Worm (Caenorhabditis elegans) whole organism, L3 larva: ENCODE measurements around the gene dct-17.
A peak's percentile ranks its signal among the peaks of the same experiment; 100 is the strongest.

ENCODE experiments used
- ama-1 ChIP-seq: fragments of 150-350 bp; optimal IDR thresholded peaks from 2 replicates; lab custom pipeline; 2018
- ceh-16 ChIP-seq: sonication (generic microtip); optimal IDR thresholded peaks from 2 replicates; lab custom pipeline; 2017; ENCODE audit warnings: missing biosample characterization, missing genetic modification characterization
- daf-12 ChIP-seq: fragments of 150-350 bp; optimal IDR thresholded peaks from 2 replicates; lab custom pipeline; 2014; ENCODE audit warnings: missing biosample characterization, missing genetic modification reagents, missing genetic modification characterization
- egl-27 ChIP-seq: sonication (generic microtip); optimal IDR thresholded peaks from 4 replicates; lab custom pipeline; 2017; ENCODE audit warnings: missing biosample characterization, missing genetic modification reagents, missing genetic modification characterization
- elt-2 ChIP-seq: sonication (generic microtip); optimal IDR thresholded peaks from 2 replicates; lab custom pipeline; 2016; ENCODE audit warnings: missing genetic modification reagents, mild to moderate bottlenecking, missing genetic modification characterization, missing compliant biosample characterization
- jun-1 ChIP-seq: fragments of 150-350 bp; optimal IDR thresholded peaks from 2 replicates; lab custom pipeline; 2014; ENCODE audit warnings: missing biosample characterization, missing genetic modification reagents, missing genetic modification characterization
- mdl-1 ChIP-seq: fragments of 150-350 bp; optimal IDR thresholded peaks from 2 replicates; lab custom pipeline; 2014; ENCODE audit warnings: missing biosample characterization, missing genetic modification characterization
- nhr-11 ChIP-seq: fragments of 150-350 bp; optimal IDR thresholded peaks from 2 replicates; lab custom pipeline; 2014; ENCODE audit warnings: missing biosample characterization, missing genetic modification characterization
- nhr-12 ChIP-seq: fragments of 150-350 bp; optimal IDR thresholded peaks from 2 replicates; lab custom pipeline; 2014; ENCODE audit warnings: missing biosample characterization, missing genetic modification characterization
- nhr-76 ChIP-seq: fragments of 150-350 bp; sonication (generic microtip); optimal IDR thresholded peaks from 5 replicates; lab custom pipeline; 2014; ENCODE audit warnings: missing biosample characterization, missing genetic modification characterization
- pha-4 ChIP-seq: fragments of 150-350 bp; optimal IDR thresholded peaks from 2 replicates; lab custom pipeline; 2014; ENCODE audit warnings: missing biosample characterization, missing genetic modification reagents, missing genetic modification characterization
- sea-2 ChIP-seq: fragments of 150-350 bp; sonication (generic microtip); optimal IDR thresholded peaks from 4 replicates; lab custom pipeline; 2014; ENCODE audit warnings: missing biosample characterization, missing genetic modification reagents, missing genetic modification characterization
- unc-39 ChIP-seq: sonication (generic microtip); optimal IDR thresholded peaks from 4 replicates; lab custom pipeline; 2017; ENCODE audit warnings: missing biosample characterization, missing genetic modification characterization

ce11 chrV:13730762-13731161 lies at the start of gene dct-17:
- no peak for TF ChIP-seq mdl-1
- peak; percentile 58 for TF ChIP-seq elt-2
- no peak for TF ChIP-seq nhr-76
- TF ChIP-seq ama-1 = no peak
- TF ChIP-seq pha-4 = no peak
- no peak for TF ChIP-seq sea-2 (GFP tag; lab: Kevin White, UChicago)
- no peak for TF ChIP-seq ceh-16
- no peak for TF ChIP-seq unc-39 (tag; lab: Kevin White, UChicago)
- no peak for TF ChIP-seq daf-12 (tag; lab: Kevin White, UChicago)
- no peak for TF ChIP-seq nhr-12
- no peak for TF ChIP-seq nhr-11 (tag; lab: Kevin White, UChicago)
- TF ChIP-seq jun-1 (tag; lab: Kevin White, UChicago) = no peak
- TF ChIP-seq egl-27 (tag; lab: Kevin White, UChicago) = no peak
